Worm (Caenorhabditis elegans) whole organism, L4/young adult: ENCODE data around the gene C48D5.3.

ENCODE experiments used
- W03F9.2 ChIP-seq: fragments of 150-350 bp; optimal IDR thresholded peaks from 2 replicates; lab custom pipeline; 2014; ENCODE audit warnings: missing biosample characterization, missing genetic modification characterization
- dao-5 ChIP-seq: sonication (generic microtip); optimal IDR thresholded peaks from 2 replicates; lab custom pipeline; 2016; ENCODE audit warnings: missing genotype, missing genetic modification characterization, moderate library complexity, missing compliant biosample characterization

DNA sequence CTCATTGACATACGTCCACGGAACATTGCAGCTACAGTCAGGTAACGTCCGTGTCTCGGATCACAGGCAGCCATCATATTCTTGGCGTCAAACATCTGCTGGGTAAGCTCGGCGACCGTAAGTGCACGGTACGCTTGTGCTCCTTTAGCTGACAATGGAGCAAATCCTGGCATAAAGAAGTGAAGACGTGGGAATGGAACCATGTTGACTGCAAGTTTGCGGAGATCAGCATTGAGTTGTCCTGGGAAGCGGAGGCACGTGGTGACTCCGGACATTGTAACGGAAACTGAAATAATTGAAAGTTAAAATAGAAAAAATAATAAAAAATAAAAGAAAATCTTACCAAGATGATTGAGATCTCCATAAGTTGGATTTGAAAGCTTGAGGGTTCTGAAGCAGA lies 42.0 kb downstream of the C48D5.3 start:
- no peak for TF ChIP-seq dao-5 (tag; lab: Kevin White, UChicago)
- TF ChIP-seq W03F9.2 (tag; lab: Kevin White, UChicago), result no peak
